Worm (Caenorhabditis elegans): ENCODE data around the gene mel-11.

DNA sequence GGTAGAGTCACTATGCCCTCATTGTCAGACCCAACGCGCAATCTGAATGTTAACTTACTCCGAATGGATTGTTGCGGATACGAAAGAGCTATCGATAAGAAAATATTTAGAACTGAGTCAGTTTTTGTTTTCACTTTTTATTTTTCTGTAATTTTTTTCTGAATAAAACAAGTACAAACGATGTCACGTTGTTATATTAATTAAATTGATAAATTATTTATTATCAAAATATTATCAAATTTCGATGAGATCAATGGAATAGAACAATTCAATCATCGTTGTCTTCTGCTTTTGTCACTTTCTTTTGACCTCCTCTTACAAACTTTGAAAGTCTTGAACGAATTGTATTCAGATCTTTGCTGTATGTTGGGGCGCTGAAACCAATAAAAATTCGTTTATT, 48.7 kb downstream of the mel-11 start, which contains the start of gene mpz-6:
- TF ChIP-seq nhr-76 (tag; optimal IDR thresholded peaks at IDR 0.05) (no peak), mab-5 (tag; optimal IDR thresholded peaks at IDR 0.05) (no peak), blmp-1 (tag; optimal IDR thresholded peaks at IDR 0.05) (no peak), ham-2 (GFP tag; optimal IDR thresholded peaks at IDR 0.05) (no peak), sptf-1 (tag; optimal IDR thresholded peaks at IDR 0.05) (no peak), nhr-237 (tag; optimal IDR thresholded peaks at IDR 0.05) (no peak), unc-62 (GFP tag; optimal IDR thresholded peaks at IDR 0.05) (no peak), snpc-4 (tag; optimal IDR thresholded peaks at IDR 0.05) (no peak), lin-13 (tag; optimal IDR thresholded peaks at IDR 0.05) (no peak), unc-39 (tag; optimal IDR thresholded peaks at IDR 0.05) (no peak), nhr-12 (tag; optimal IDR thresholded peaks at IDR 0.05) (no peak), pha-4 (tag; optimal IDR thresholded peaks at IDR 0.05) (no peak), ces-1 (GFP tag; optimal IDR thresholded peaks at IDR 0.05) (no peak)

All from whole organism, mixed stage, embryonic.